Worm (Caenorhabditis elegans): ENCODE measurements around the gene hacl-1.

- TF ChIP-seq F49E8.2 (tag; optimal IDR thresholded peaks at IDR 0.05; ENCODE audit: insufficient read depth) (no peak), mcd-1 (GFP tag; IDR thresholded peaks at IDR 0.05) (no peak), Y53F4B.3 (GFP tag; IDR thresholded peaks at IDR 0.05) (no peak), C06A6.2 (GFP tag; conservative IDR thresholded peaks at IDR 0.05) (no peak), akir-1 (GFP tag; optimal IDR thresholded peaks at IDR 0.05) (no peak), madf-8 (GFP tag; conservative IDR thresholded peaks at IDR 0.05) (no peak), pbrm-1 (GFP tag; IDR thresholded peaks at IDR 0.05) (no peak), nfya-1 (tag; optimal IDR thresholded peaks at IDR 0.05; ENCODE audit: borderline replicate concordance, insufficient read depth) (no peak), zfh-2 (GFP tag; conservative IDR thresholded peaks at IDR 0.05) (no peak), snpc-4 (GFP tag; optimal IDR thresholded peaks at IDR 0.05) (no peak), snpc-4 (tag; optimal IDR thresholded peaks at IDR 0.05) (no peak), tbp1 (GFP tag; optimal IDR thresholded peaks at IDR 0.05) (no peak), dpl-1 (GFP tag; optimal IDR thresholded peaks at IDR 0.05) (no peak), unc-62 (GFP tag; optimal IDR thresholded peaks at IDR 0.05) (no peak)
Observed at ce11 chrII:11463899-11464298, 28.9 kb downstream of the hacl-1 start.

All from whole organism, young adult.